Fruit fly (Drosophila melanogaster) whole organism, wandering third instar larva: ENCODE results near the gene Mgstl.

Experiments used
- CrebA ChIP-seq: fragments of 200-800 bp; sonication (Bioruptor generic); optimal IDR thresholded peaks from 2 replicates; lab custom pipeline; 2016; ENCODE audit warnings: missing biosample characterization, mild to moderate bottlenecking, missing genetic modification characterization, borderline replicate concordance
- GATAd ChIP-seq: sonication (Bioruptor generic); optimal IDR thresholded peaks from 2 replicates; lab custom pipeline; 2016; ENCODE audit warnings: missing biosample characterization, missing genetic modification characterization
- Hr83 ChIP-seq: fragments of 200-300 bp; sonication (Bioruptor generic); optimal IDR thresholded peaks from 2 replicates; lab custom pipeline; 2016; ENCODE audit warnings: missing biosample characterization, mild to moderate bottlenecking, missing genetic modification characterization, moderate library complexity; ENCODE audit not compliant: poor library complexity, severe bottlenecking
- Jra ChIP-seq: sonication (Bioruptor generic); optimal IDR thresholded peaks from 2 replicates; lab custom pipeline; 2016; ENCODE audit warnings: missing biosample characterization, missing genetic modification characterization
- Myc ChIP-seq: fragments of >200 bp; optimal IDR thresholded peaks from 2 replicates; lab custom pipeline; 2017
- br ChIP-seq: fragments of 200-800 bp; sonication (Bioruptor generic); optimal IDR thresholded peaks from 2 replicates; lab custom pipeline; 2016; ENCODE audit warnings: missing biosample characterization, missing genetic modification characterization
- foxo ChIP-seq, 2 experiments: fragments of 200-800 bp; sonication (Bioruptor generic); optimal IDR thresholded peaks; 2 replicates in 1 of 2; 3 replicates in 1 of 2; lab custom pipeline; 2016 to 2017; ENCODE audit warnings: missing biosample characterization in 2 of 2, missing genetic modification characterization in 2 of 2
- fru ChIP-seq: fragments of 200-800 bp; sonication (Bioruptor generic); optimal IDR thresholded peaks from 3 replicates; lab custom pipeline; 2016; ENCODE audit warnings: missing biosample characterization, mild to moderate bottlenecking, missing genetic modification characterization
- h ChIP-seq: fragments of 200-800 bp; sonication (Bioruptor generic); optimal IDR thresholded peaks from 3 replicates; lab custom pipeline; 2016; ENCODE audit warnings: missing biosample characterization, mild to moderate bottlenecking, missing genetic modification characterization
- jim ChIP-seq: fragments of 175-275, 200-325 bp; sonication (Bioruptor generic); optimal IDR thresholded peaks from 2 replicates; lab custom pipeline; 2016; ENCODE audit warnings: missing biosample characterization, mild to moderate bottlenecking, missing genetic modification characterization
- tai ChIP-seq: sonication (Bioruptor generic); optimal IDR thresholded peaks from 2 replicates; lab custom pipeline; 2016; ENCODE audit warnings: missing biosample characterization, missing genetic modification characterization

- TF ChIP-seq br (GFP tag; lab: Kevin White, UChicago) (no peak), GATAd (GFP tag; lab: Kevin White, UChicago) (no peak), jim (no peak), Jra (GFP tag; lab: Kevin White, UChicago) (no peak), tai (GFP tag; lab: Kevin White, UChicago) (no peak), Myc (lab: Kevin White, UChicago) (no peak), h (GFP tag; lab: Kevin White, UChicago) (no peak), foxo (GFP tag; optimal IDR thresholded peaks at IDR 0.05; lab: Kevin White, UChicago) (no peak), Hr83 (GFP tag; lab: Kevin White, UChicago) (no peak), fru (GFP tag; lab: Kevin White, UChicago) (no peak), CrebA (GFP tag; lab: Kevin White, UChicago) (no peak)
Measured at dm6 chrX:21056732-21057131, 14.8 kb downstream of the Mgstl start.
